Fruit fly (Drosophila melanogaster): ENCODE measurements around the gene Ugt37A1.

dm6 chr2L:20327963-20328362, 45.9 kb downstream of the Ugt37A1 start:
- no peak for TF ChIP-seq Met (GFP tag; optimal IDR thresholded peaks at IDR 0.05)
- peak; percentile 36; the same call in 1 of the 3 replicates for TF ChIP-seq eg (GFP tag; IDR thresholded peaks at IDR 0.05)
- TF ChIP-seq CG10631 (GFP tag; optimal IDR thresholded peaks at IDR 0.05), result peak; percentile 12
- peak; percentile 71 for TF ChIP-seq svp (GFP tag)
- TF ChIP-seq CG8319 (GFP tag; optimal IDR thresholded peaks at IDR 0.05), result no peak
- no peak for TF ChIP-seq ss (GFP tag; optimal IDR thresholded peaks at IDR 0.05)
- no peak for TF ChIP-seq CG16779 (tag; optimal IDR thresholded peaks at IDR 0.05)
- TF ChIP-seq Lpt (GFP tag; optimal IDR thresholded peaks at IDR 0.05), result peak; percentile 22
- 0 out of 3 replicates have a peak, but pooled peaks have one; percentile 11 for TF ChIP-seq CG6163 (GFP tag; IDR thresholded peaks at IDR 0.05)
- 0 out of 2 replicates have a peak, but pooled peaks have one; percentile 28 for TF ChIP-seq Gug (GFP tag; IDR thresholded peaks at IDR 0.05)
